Worm (Caenorhabditis elegans) whole organism, L2 larva: ENCODE data around the gene isp-1.
"Not testable (repeated sequence)": the region's sequence is repeated elsewhere in the genome, so short reads cannot be mapped to it uniquely, and the experiment has no call there.

Experiments used
- C34F6.9 ChIP-seq: fragments of 150-350 bp; optimal IDR thresholded peaks from 2 replicates; lab custom pipeline; 2014; ENCODE audit warnings: missing biosample characterization, missing genetic modification characterization
- F13H6.1 ChIP-seq: sonication (generic microtip); optimal IDR thresholded peaks from 2 replicates; lab custom pipeline; 2016; ENCODE audit warnings: missing genetic modification characterization, missing compliant biosample characterization
- R02D3.7 ChIP-seq: fragments of 150-350 bp; optimal IDR thresholded peaks from 2 replicates; lab custom pipeline; 2014; ENCODE audit warnings: missing biosample characterization, missing genetic modification characterization
- alr-1 ChIP-seq: fragments of 150-350 bp; optimal IDR thresholded peaks from 2 replicates; lab custom pipeline; 2014; ENCODE audit warnings: missing biosample characterization, missing genetic modification characterization
- aly-2 ChIP-seq: fragments of 150-350 bp; optimal IDR thresholded peaks from 2 replicates; lab custom pipeline; 2014; ENCODE audit warnings: missing biosample characterization, missing genetic modification characterization
- ceh-16 ChIP-seq: fragments of 150-350 bp; optimal IDR thresholded peaks from 2 replicates; lab custom pipeline; 2014; ENCODE audit warnings: missing biosample characterization, missing genetic modification characterization
- ceh-82 ChIP-seq: fragments of 150-350 bp; optimal IDR thresholded peaks from 2 replicates; lab custom pipeline; 2014; ENCODE audit warnings: missing biosample characterization, missing genetic modification characterization
- dmd-4 ChIP-seq: sonication (generic microtip); optimal IDR thresholded peaks from 2 replicates; lab custom pipeline; 2017; ENCODE audit warnings: missing biosample characterization, missing genetic modification characterization
- egl-27 ChIP-seq: sonication (generic microtip); optimal IDR thresholded peaks from 3 replicates; lab custom pipeline; 2017; ENCODE audit warnings: missing biosample characterization, missing genetic modification reagents, missing genetic modification characterization
- elt-3 ChIP-seq: sonication (generic microtip); optimal IDR thresholded peaks from 2 replicates; lab custom pipeline; 2017; ENCODE audit warnings: missing biosample characterization, missing genetic modification characterization
- fos-1 ChIP-seq: fragments of 150-350 bp; optimal IDR thresholded peaks from 2 replicates; lab custom pipeline; 2014; ENCODE audit warnings: missing biosample characterization, missing genetic modification characterization
- gmeb-1 ChIP-seq: fragments of 150-350 bp; optimal IDR thresholded peaks from 2 replicates; lab custom pipeline; 2014; ENCODE audit warnings: missing biosample characterization, missing genetic modification characterization
- lin-11 ChIP-seq: fragments of 150-350 bp; sonication (generic microtip); optimal IDR thresholded peaks from 2 replicates; lab custom pipeline; 2014; ENCODE audit warnings: missing biosample characterization, missing genetic modification characterization, inconsistent platforms, mixed read lengths
- lin-13 ChIP-seq: fragments of 150-350 bp; optimal IDR thresholded peaks from 2 replicates; lab custom pipeline; 2014; ENCODE audit warnings: missing biosample characterization, missing genetic modification reagents, missing genetic modification characterization
- lin-39 ChIP-seq: fragments of 150-350 bp; optimal IDR thresholded peaks from 2 replicates; lab custom pipeline; 2014; ENCODE audit warnings: missing biosample characterization, missing genetic modification reagents, missing genetic modification characterization
- lsy-2 ChIP-seq, 2 experiments: fragments of 150-350 bp in 1 of 2; sonication (generic microtip) in 1 of 2; optimal IDR thresholded peaks; 2 replicates each; lab custom pipeline; 2014 to 2017; ENCODE audit warnings: missing biosample characterization in 2 of 2, missing genetic modification characterization in 2 of 2
- mab-5 ChIP-seq: fragments of 150-350 bp; optimal IDR thresholded peaks from 2 replicates; lab custom pipeline; 2014; ENCODE audit warnings: missing biosample characterization, missing genetic modification characterization
- mbf-1 ChIP-seq: sonication (generic microtip); optimal IDR thresholded peaks from 2 replicates; lab custom pipeline; 2017; ENCODE audit warnings: missing biosample characterization, missing genetic modification characterization
- mdl-1 ChIP-seq, 2 experiments: fragments of 150-350 bp in 1 of 2; sonication (generic microtip) in 1 of 2; optimal IDR thresholded peaks; 2 replicates each; lab custom pipeline; 2017; ENCODE audit warnings: missing biosample characterization in 2 of 2, missing genetic modification characterization in 2 of 2
- nhr-10 ChIP-seq: sonication (generic microtip); optimal IDR thresholded peaks from 2 replicates; lab custom pipeline; 2017; ENCODE audit warnings: missing biosample characterization, missing genetic modification characterization
- nhr-11 ChIP-seq: fragments of 150-350 bp; optimal IDR thresholded peaks from 2 replicates; lab custom pipeline; 2014; ENCODE audit warnings: missing biosample characterization, missing genetic modification characterization
- nhr-12 ChIP-seq: fragments of 150-350 bp; optimal IDR thresholded peaks from 2 replicates; lab custom pipeline; 2014; ENCODE audit warnings: missing biosample characterization, missing genetic modification characterization
- nhr-129 ChIP-seq: fragments of 150-350 bp; optimal IDR thresholded peaks from 2 replicates; lab custom pipeline; 2014; ENCODE audit warnings: missing biosample characterization, missing genetic modification characterization
- nhr-21 ChIP-seq: fragments of 150-350 bp; optimal IDR thresholded peaks from 2 replicates; lab custom pipeline; 2014; ENCODE audit warnings: missing biosample characterization, missing genetic modification characterization
- nhr-25 ChIP-seq: fragments of 150-350 bp; sonication (generic microtip); optimal IDR thresholded peaks from 3 replicates; lab custom pipeline; 2014; ENCODE audit warnings: missing biosample characterization, missing genetic modification characterization
- peb-1 ChIP-seq: fragments of 150-350 bp; optimal IDR thresholded peaks from 2 replicates; lab custom pipeline; 2014; ENCODE audit warnings: missing biosample characterization, missing genetic modification characterization
- sem-4 ChIP-seq: fragments of 150-350 bp; optimal IDR thresholded peaks from 2 replicates; lab custom pipeline; 2014; ENCODE audit warnings: missing biosample characterization, missing genetic modification reagents, missing genetic modification characterization
- skn-1 ChIP-seq: sonication (generic microtip); optimal IDR thresholded peaks from 2 replicates; lab custom pipeline; 2017; ENCODE audit warnings: missing biosample characterization, missing genetic modification characterization
- sma-3 ChIP-seq: sonication (generic microtip); optimal IDR thresholded peaks from 2 replicates; lab custom pipeline; 2016; ENCODE audit warnings: missing genetic modification reagents, missing genetic modification characterization, missing compliant biosample characterization
- sma-9 ChIP-seq, 2 experiments: fragments of 150-350 bp in 1 of 2; sonication (generic microtip) in 1 of 2; optimal IDR thresholded peaks; 2 replicates each; lab custom pipeline; 2014 to 2016; ENCODE audit warnings: missing genetic modification characterization in 2 of 2, mild to moderate bottlenecking in 1 of 2, missing biosample characterization in 1 of 2, missing compliant biosample characterization in 1 of 2, missing genetic modification reagents in 1 of 2, moderate library complexity in 1 of 2
- unc-39 ChIP-seq: fragments of 150-350 bp; optimal IDR thresholded peaks from 2 replicates; lab custom pipeline; 2014; ENCODE audit warnings: missing biosample characterization, missing genetic modification characterization
- unc-62 ChIP-seq: fragments of 150-350 bp; optimal IDR thresholded peaks from 2 replicates; lab custom pipeline; 2014; ENCODE audit warnings: missing biosample characterization, missing genetic modification reagents, missing genetic modification characterization
- ztf-11 ChIP-seq: sonication (generic microtip); optimal IDR thresholded peaks from 2 replicates; lab custom pipeline; 2017; ENCODE audit warnings: missing biosample characterization, missing genetic modification characterization
- ztf-4 ChIP-seq: fragments of 150-350 bp; optimal IDR thresholded peaks from 2 replicates; lab custom pipeline; 2014; ENCODE audit warnings: missing biosample characterization, missing genetic modification characterization

The isp-1 gene

DNA sequence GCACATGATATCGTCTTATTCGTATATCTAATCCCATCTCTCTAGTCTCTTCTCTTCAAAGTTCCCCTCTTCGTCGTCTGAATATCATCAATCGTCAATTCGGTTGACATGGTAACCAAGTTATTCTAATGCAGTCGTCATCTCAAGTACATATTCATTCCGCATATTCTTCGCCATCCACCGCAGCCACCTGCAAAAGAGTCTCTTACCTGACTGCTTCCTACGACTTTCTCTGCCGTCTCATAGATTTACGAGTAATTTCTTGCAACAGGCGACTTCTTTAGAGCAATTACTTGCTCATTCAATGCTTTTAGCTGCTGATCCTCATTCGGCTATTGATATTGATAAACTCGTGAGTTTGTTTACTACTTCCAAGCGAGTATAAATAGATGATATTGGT is 8.4 kb downstream of the isp-1 start:
- no peak for TF ChIP-seq nhr-25 (tag; lab: Kevin White, UChicago)
- TF ChIP-seq mab-5 (tag; lab: Kevin White, UChicago): no peak
- TF ChIP-seq mdl-1 (tag; optimal IDR thresholded peaks at IDR 0.05; lab: Kevin White, UChicago): no peak
- no peak for TF ChIP-seq mbf-1 (tag; lab: Kevin White, UChicago)
- no peak for TF ChIP-seq nhr-11
- no peak for TF ChIP-seq dmd-4 (tag; lab: Kevin White, UChicago)
- no peak for TF ChIP-seq F13H6.1
- TF ChIP-seq aly-2: no peak
- no peak for TF ChIP-seq ceh-16
- no peak for TF ChIP-seq elt-3 (tag; lab: Kevin White, UChicago)
- no peak for TF ChIP-seq sma-9 (GFP tag; optimal IDR thresholded peaks at IDR 0.05; lab: Kevin White, UChicago)
- no peak for TF ChIP-seq sma-9 (tag; optimal IDR thresholded peaks at IDR 0.05; lab: Kevin White, UChicago)
- TF ChIP-seq alr-1 (tag; lab: Kevin White, UChicago): no peak
- TF ChIP-seq ceh-82 (tag; lab: Kevin White, UChicago): no peak
- TF ChIP-seq sem-4 (tag; lab: Kevin White, UChicago): no peak
- TF ChIP-seq nhr-10 (tag; lab: Kevin White, UChicago): no peak
- TF ChIP-seq R02D3.7 (tag; lab: Kevin White, UChicago): no peak
- TF ChIP-seq, all 48 proteins: peak for 0

DNA sequence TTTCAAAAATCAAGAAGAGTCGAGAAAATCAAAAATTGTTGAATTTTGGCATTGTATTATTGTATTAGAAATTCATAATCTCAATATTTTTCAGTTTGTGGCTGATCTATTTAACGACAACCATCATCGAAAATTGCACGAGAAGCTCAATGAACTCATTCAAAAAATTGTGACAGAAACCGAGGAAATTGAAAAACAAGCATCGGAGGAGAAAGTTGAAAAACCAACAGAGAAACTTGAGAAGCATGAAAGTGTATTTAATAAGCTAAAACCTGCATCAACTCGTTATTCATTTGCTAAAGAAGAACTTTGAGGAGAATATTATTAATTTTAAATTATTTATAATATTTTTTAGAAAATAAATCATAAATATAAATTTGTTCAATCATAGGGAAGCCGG is 9.0 kb downstream of the isp-1 start, which contains the start of gene ceph-41:
TSS of gene ceph-41 (plus strand) at position 301 of the 400 bp plus-strand sequence.
- TF ChIP-seq dmd-4 (tag; lab: Kevin White, UChicago) (no peak), ztf-11 (tag; lab: Kevin White, UChicago) (no peak), nhr-10 (tag; lab: Kevin White, UChicago) (no peak), C34F6.9 (tag; lab: Kevin White, UChicago) (no peak), skn-1 (tag; lab: Kevin White, UChicago) (no peak), ztf-4 (tag; lab: Kevin White, UChicago) (no peak), ceh-16 (no peak), lsy-2 (tag; optimal IDR thresholded peaks at IDR 0.05; lab: Kevin White, UChicago) (no peak), gmeb-1 (no peak), egl-27 (tag; lab: Kevin White, UChicago) (no peak), peb-1 (no peak), ceh-82 (tag; lab: Kevin White, UChicago) (no peak)
- TF ChIP-seq, all 48 proteins: peak for 0

ce11 chrIV:8122349-8122748 is 13.5 kb downstream of the isp-1 start, which contains the start of gene erp-44.3:
Gene erp-44.3 (plus strand): TSS chrIV:8122649.
- not testable (repeated sequence) for TF ChIP-seq unc-39 (tag; lab: Kevin White, UChicago); skn-1 (tag; lab: Kevin White, UChicago); lin-13 (GFP tag; lab: Kevin White, UChicago)
- TF ChIP-seq, all 48 proteins: peak for 0; not testable (repeated sequence) for 48

DNA sequence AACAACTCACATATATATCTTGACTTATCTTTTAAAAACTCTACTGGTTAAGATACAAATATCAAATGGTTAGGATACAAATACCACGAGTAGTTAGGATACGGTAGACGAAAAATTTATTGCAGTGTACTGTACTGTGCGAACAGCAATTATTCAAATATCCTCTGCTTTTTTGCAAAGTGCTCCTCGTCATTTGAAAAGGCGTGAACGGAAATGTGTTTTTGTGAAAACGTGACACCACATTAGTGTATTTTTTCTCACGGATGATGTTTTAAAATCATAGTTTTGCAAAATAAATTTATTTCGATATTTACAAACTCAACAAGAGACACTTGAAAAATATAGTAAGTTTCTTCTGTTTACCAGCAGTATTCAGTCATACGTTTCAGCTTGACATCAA is 17.1 kb downstream of the isp-1 start, which contains the start of gene F42G8.8:
TSS of gene F42G8.8 (plus strand) at position 301 of the 400 bp plus-strand sequence.
- TF ChIP-seq lin-11 (no peak), elt-3 (tag; lab: Kevin White, UChicago) (no peak), fos-1 (no peak), nhr-129 (tag; lab: Kevin White, UChicago) (no peak), unc-62 (GFP tag; lab: Kevin White, UChicago) (no peak)

- TF ChIP-seq lin-39 (tag; lab: Kevin White, UChicago) (no peak), nhr-12 (tag; lab: Kevin White, UChicago) (no peak), nhr-21 (tag; lab: Kevin White, UChicago) (no peak), mab-5 (tag; lab: Kevin White, UChicago) (no peak), nhr-10 (tag; lab: Kevin White, UChicago) (no peak), dmd-4 (tag; lab: Kevin White, UChicago) (no peak), elt-3 (tag; lab: Kevin White, UChicago) (no peak), nhr-25 (tag; lab: Kevin White, UChicago) (no peak), nhr-11 (no peak), sma-3 (GFP tag; lab: Kevin White, UChicago) (no peak), mdl-1 (tag; optimal IDR thresholded peaks at IDR 0.05; lab: Kevin White, UChicago) (no peak), ceh-16 (no peak), ztf-11 (tag; lab: Kevin White, UChicago) (no peak), F13H6.1 (no peak)
- TF ChIP-seq, all 48 proteins: peak for 0
Observed at ce11 chrIV:8115462-8115861, 20.4 kb downstream of the isp-1 start, which contains the start of gene irld-8. Gene irld-8 (plus strand): TSS chrIV:8115762.
